Fruit fly (Drosophila melanogaster) whole organism, embryonic: Measurements from ENCODE around the gene AstA-R1.
A peak's percentile ranks its signal among the peaks of the same experiment; 100 is the strongest.

ENCODE experiments used
- ATbp ChIP-seq: fragments of 200-800 bp; sonication (Bioruptor generic); optimal IDR thresholded peaks from 2 replicates; lab custom pipeline; 2017; ENCODE audit warnings: missing biosample characterization, mild to moderate bottlenecking, missing genetic modification characterization, missing genetic modification reagents
- Atf-2 ChIP-seq: fragments of 200-800 bp; sonication (Bioruptor generic); optimal IDR thresholded peaks from 2 replicates; lab custom pipeline; 2016; ENCODE audit warnings: missing biosample characterization, missing genetic modification characterization
- CG10366 ChIP-seq: fragments of 200-800 bp; sonication (Bioruptor generic); IDR thresholded peaks from 2 replicates; pipeline ENCODE4 v1.3.6; 2022; ENCODE audit warnings: missing biosample characterization, missing genetic modification characterization
- CG11696 ChIP-seq: fragments of 200-800 bp; sonication (Bioruptor generic); IDR thresholded peaks from 2 replicates; pipeline ENCODE4 v1.3.6; 2022; ENCODE audit warnings: missing biosample characterization, missing genetic modification characterization
- CG12659 ChIP-seq: fragments of 200-800 bp; sonication (Bioruptor generic); optimal IDR thresholded peaks from 3 replicates; lab custom pipeline; 2017; ENCODE audit warnings: mild to moderate bottlenecking, missing biosample characterization, missing genetic modification reagents, missing genetic modification characterization
- CG13123 ChIP-seq: fragments of 200-800 bp; sonication (Bioruptor generic); optimal IDR thresholded peaks from 2 replicates; lab custom pipeline; 2016; ENCODE audit warnings: missing biosample characterization, missing genetic modification characterization
- CG14441 ChIP-seq: fragments of 200-800 bp; sonication (Bioruptor generic); IDR thresholded peaks from 2 replicates; pipeline ENCODE4 v1.3.6; 2022; ENCODE audit warnings: missing biosample characterization, missing genetic modification characterization
- CG16863 ChIP-seq: fragments of 200-800 bp; sonication (Bioruptor generic); optimal IDR thresholded peaks from 3 replicates; lab custom pipeline; 2016; ENCODE audit warnings: missing biosample characterization, missing genetic modification characterization
- CG1792 ChIP-seq: fragments of 200-800 bp; sonication (Bioruptor generic); optimal IDR thresholded peaks from 2 replicates; lab custom pipeline; 2016; ENCODE audit warnings: missing biosample characterization, missing genetic modification characterization
- CG30403 ChIP-seq: fragments of 200-800 bp; sonication (Bioruptor generic); optimal IDR thresholded peaks from 3 replicates; lab custom pipeline; 2016; ENCODE audit warnings: missing biosample characterization, missing genetic modification characterization
- CG32532 ChIP-seq: fragments of 200-800 bp; sonication (Bioruptor generic); IDR thresholded peaks from 2 replicates; pipeline ENCODE4 v1.3.6; 2022; ENCODE audit warnings: missing biosample characterization, missing genetic modification characterization
- CG6813 ChIP-seq: fragments of 200-800 bp; sonication (Bioruptor generic); optimal IDR thresholded peaks from 2 replicates; lab custom pipeline; 2017; ENCODE audit warnings: missing biosample characterization, missing genetic modification characterization, mild to moderate bottlenecking, moderate library complexity, missing genetic modification reagents
- CG7786 ChIP-seq: fragments of 200-800 bp; sonication (Bioruptor generic); optimal IDR thresholded peaks from 2 replicates; lab custom pipeline; 2016; ENCODE audit warnings: missing biosample characterization, missing genetic modification characterization
- CG8290 ChIP-seq, 3 experiments: fragments of 200-800 bp; sonication (Bioruptor generic); optimal IDR thresholded peaks; 2 replicates each; lab custom pipeline; 2016 to 2019; ENCODE audit warnings: missing biosample characterization in 3 of 3, missing genetic modification characterization in 3 of 3, mild to moderate bottlenecking in 2 of 3, moderate library complexity in 1 of 3
- CG8944 ChIP-seq: fragments of 200-800 bp; sonication (Bioruptor generic); optimal IDR thresholded peaks from 3 replicates; lab custom pipeline; 2016; ENCODE audit warnings: missing biosample characterization, missing genetic modification characterization
- CG9609 ChIP-seq: fragments of 200-800 bp; sonication (Bioruptor generic); optimal IDR thresholded peaks from 3 replicates; lab custom pipeline; 2016; ENCODE audit warnings: missing biosample characterization, missing genetic modification characterization
- CG9797 ChIP-seq: fragments of 200-800 bp; sonication (Bioruptor generic); optimal IDR thresholded peaks from 3 replicates; lab custom pipeline; 2018; ENCODE audit warnings: missing biosample characterization, mild to moderate bottlenecking, missing genetic modification characterization
- CG9932 ChIP-seq: fragments of 200-800 bp; sonication (Bioruptor generic); IDR thresholded peaks from 2 replicates; pipeline ENCODE4 v1.3.6; 2022; ENCODE audit warnings: missing biosample characterization, missing genetic modification characterization
- Chrac-16 ChIP-seq: fragments of 200-800 bp; sonication (Bioruptor generic); optimal IDR thresholded peaks from 3 replicates; lab custom pipeline; 2016; ENCODE audit warnings: missing biosample characterization, missing genetic modification characterization
- D ChIP-seq, 2 experiments: fragments of 200-800 bp in 1 of 2; fragments of >200 bp in 1 of 2; sonication (Bioruptor generic) in 1 of 2; optimal IDR thresholded peaks; 2 replicates in 1 of 2; 3 replicates in 1 of 2; lab custom pipeline; 2017; ENCODE audit warnings: mild to moderate bottlenecking in 1 of 2, missing biosample characterization in 1 of 2, missing genetic modification characterization in 1 of 2, missing genetic modification reagents in 1 of 2
- ERR ChIP-seq: fragments of 200-800 bp; sonication (Bioruptor generic); optimal IDR thresholded peaks from 2 replicates; lab custom pipeline; 2016; ENCODE audit warnings: missing biosample characterization, missing genetic modification characterization
- GATAe ChIP-seq: fragments of 200-800 bp; sonication (Bioruptor generic); conservative IDR thresholded peaks from 2 replicates; pipeline ENCODE4 v1.3.6; 2022; ENCODE audit warnings: missing biosample characterization, missing genetic modification characterization
- HHEX ChIP-seq: fragments of 200-800 bp; sonication (Bioruptor generic); optimal IDR thresholded peaks from 3 replicates; lab custom pipeline; 2017; ENCODE audit warnings: missing biosample characterization, mild to moderate bottlenecking, missing genetic modification characterization, missing genetic modification reagents
- MBD-R2 ChIP-seq: fragments of 200-800 bp; sonication (Bioruptor generic); IDR thresholded peaks from 2 replicates; pipeline ENCODE4 v1.3.6; 2022; ENCODE audit warnings: missing biosample characterization, missing genetic modification characterization
- MESR4 ChIP-seq: fragments of 200-800 bp; sonication (Bioruptor generic); optimal IDR thresholded peaks from 2 replicates; lab custom pipeline; 2018; ENCODE audit warnings: missing biosample characterization, mild to moderate bottlenecking, missing genetic modification characterization, moderate library complexity
- NK7.1 ChIP-seq: fragments of 200-800 bp; sonication (Bioruptor generic); optimal IDR thresholded peaks from 3 replicates; lab custom pipeline; 2016; ENCODE audit warnings: missing biosample characterization, missing genetic modification characterization
- Optix ChIP-seq: fragments of 200-800 bp; sonication (Bioruptor generic); IDR thresholded peaks from 3 replicates; pipeline ENCODE4 v1.3.6; 2022; ENCODE audit warnings: missing biosample characterization, missing genetic modification characterization
- Ptx1 ChIP-seq: fragments of 200-800 bp; sonication (Bioruptor generic); IDR thresholded peaks from 2 replicates; pipeline ENCODE4 v1.3.6; 2022; ENCODE audit warnings: missing biosample characterization, missing genetic modification characterization
- Xbp1 ChIP-seq: fragments of 200-800 bp; sonication (Bioruptor generic); optimal IDR thresholded peaks from 3 replicates; lab custom pipeline; 2016; ENCODE audit warnings: missing biosample characterization, mild to moderate bottlenecking, missing genetic modification characterization
- ase ChIP-seq: fragments of 200-800 bp; sonication (Bioruptor generic); IDR thresholded peaks from 3 replicates; pipeline ENCODE4 v1.3.6; 2022; ENCODE audit warnings: missing biosample characterization, missing genetic modification characterization
- bsh ChIP-seq, 2 experiments: fragments of 200-800 bp; sonication (Bioruptor generic); optimal IDR thresholded peaks; 2 replicates each; lab custom pipeline; 2017 to 2018; ENCODE audit warnings: mild to moderate bottlenecking in 2 of 2, missing biosample characterization in 2 of 2, missing genetic modification characterization in 2 of 2, moderate library complexity in 1 of 2
- chif ChIP-seq, 2 experiments: fragments of 200-800 bp; sonication (Bioruptor generic); optimal IDR thresholded peaks; 3 replicates each; lab custom pipeline; 2016; ENCODE audit warnings: missing biosample characterization in 2 of 2, missing genetic modification characterization in 2 of 2
- chn ChIP-seq: fragments of 200-800 bp; sonication (Bioruptor generic); optimal IDR thresholded peaks from 2 replicates; lab custom pipeline; 2016; ENCODE audit warnings: missing biosample characterization, missing genetic modification characterization
- ci ChIP-seq: fragments of 200-800 bp; sonication (Bioruptor generic); IDR thresholded peaks from 3 replicates; pipeline ENCODE4 v1.3.6; 2022; ENCODE audit warnings: missing biosample characterization, missing genetic modification characterization
- fu2 ChIP-seq: fragments of 200-800 bp; sonication (Bioruptor generic); optimal IDR thresholded peaks from 2 replicates; lab custom pipeline; 2016; ENCODE audit warnings: missing biosample characterization, missing genetic modification characterization
- gcm2 ChIP-seq: fragments of 200-800 bp; sonication (Bioruptor generic); optimal IDR thresholded peaks from 2 replicates; lab custom pipeline; 2016; ENCODE audit warnings: missing biosample characterization, missing genetic modification characterization
- gem ChIP-seq: fragments of 200-800 bp; sonication (Bioruptor generic); optimal IDR thresholded peaks from 2 replicates; lab custom pipeline; 2019; ENCODE audit warnings: missing biosample characterization, mild to moderate bottlenecking, missing genetic modification characterization, moderate library complexity
- grau ChIP-seq: fragments of 200-800 bp; optimal IDR thresholded peaks from 3 replicates; lab custom pipeline; 2019; ENCODE audit warnings: missing biosample characterization, mild to moderate bottlenecking, missing genetic modification characterization, moderate library complexity
- gro ChIP-seq: fragments of 200-800 bp; sonication (Bioruptor generic); optimal IDR thresholded peaks from 2 replicates; lab custom pipeline; 2016; ENCODE audit warnings: missing biosample characterization, missing genetic modification characterization
- hbn ChIP-seq: fragments of 200-800 bp; sonication (Bioruptor generic); IDR thresholded peaks from 2 replicates; pipeline ENCODE4 v1.3.6; 2022; ENCODE audit warnings: missing biosample characterization, missing genetic modification characterization; ENCODE audit not compliant: partially characterized antibody
- her ChIP-seq: fragments of 200-800 bp; sonication (Bioruptor generic); optimal IDR thresholded peaks from 2 replicates; lab custom pipeline; 2016; ENCODE audit warnings: missing biosample characterization, missing genetic modification characterization
- prd ChIP-seq, 3 experiments: fragments of >200 bp in 2 of 3; fragments of 200-800 bp in 1 of 3; sonication (Bioruptor generic) in 1 of 3; optimal IDR thresholded peaks in 2 of 3; IDR thresholded peaks in 1 of 3; 2 replicates in 2 of 3; 3 replicates in 1 of 3; pipeline versions ENCODE4 v1.3.6 to Lab custom; 2017 to 2022; ENCODE audit warnings: missing biosample characterization in 1 of 3, missing genetic modification characterization in 1 of 3
- pum ChIP-seq: fragments of 200-800 bp; sonication (Bioruptor generic); optimal IDR thresholded peaks from 2 replicates; lab custom pipeline; 2016; ENCODE audit warnings: missing biosample characterization, missing genetic modification characterization
- repo ChIP-seq: fragments of 200-800 bp; sonication (Bioruptor generic); optimal IDR thresholded peaks from 2 replicates; lab custom pipeline; 2016; ENCODE audit warnings: missing biosample characterization, missing genetic modification characterization
- sens ChIP-seq: fragments of 200-800 bp; sonication (Bioruptor generic); peaks from one replicate; lab custom pipeline; 2016; ENCODE audit warnings: missing biosample characterization, missing genetic modification characterization
- seq ChIP-seq: fragments of 200-800 bp; sonication (Bioruptor generic); IDR thresholded peaks from 2 replicates; pipeline ENCODE4 v1.3.6; 2022; ENCODE audit warnings: missing biosample characterization, missing genetic modification characterization
- shn ChIP-seq: fragments of 200-800 bp; sonication (Bioruptor generic); optimal IDR thresholded peaks from 3 replicates; lab custom pipeline; 2016; ENCODE audit warnings: missing biosample characterization, missing genetic modification characterization
- slbo ChIP-seq: fragments of 200-800 bp; sonication (Bioruptor generic); IDR thresholded peaks from 2 replicates; pipeline ENCODE4 v1.3.6; 2022; ENCODE audit warnings: missing biosample characterization, missing genetic modification characterization
- ssp ChIP-seq: fragments of 200-800 bp; sonication (Bioruptor generic); IDR thresholded peaks from 2 replicates; pipeline ENCODE4 v1.3.6; 2022; ENCODE audit warnings: missing biosample characterization, missing genetic modification characterization
- tio ChIP-seq: fragments of 200-800 bp; sonication (Bioruptor generic); optimal IDR thresholded peaks from 2 replicates; lab custom pipeline; 2017; ENCODE audit warnings: missing biosample characterization, missing genetic modification characterization, inconsistent platforms

The AstA-R1 gene

dm6 chrX:3538775-3539174 is 35.6 kb upstream of the AstA-R1 start (continued):
- no peak for TF ChIP-seq prd (optimal IDR thresholded peaks at IDR 0.05; lab: Kevin White, UChicago)
- TF ChIP-seq prd (GFP tag; IDR thresholded peaks at IDR 0.05; lab: Robert Waterston, UW), result peak; percentile 55; the same call in 1 of the 3 replicates
- TF ChIP-seq Atf-2, result no peak
- peak; percentile 47 for TF ChIP-seq fu2 (GFP tag; lab: Kevin White, UChicago)
- TF ChIP-seq ci (GFP tag; lab: Robert Waterston, UW), result 0 out of 3 replicates have a peak, but pooled peaks have one; percentile 21
- TF ChIP-seq CG8290 (GFP tag; optimal IDR thresholded peaks at IDR 0.05; lab: Kevin White, UChicago), result no peak
- no peak for TF ChIP-seq CG8290 (tag; optimal IDR thresholded peaks at IDR 0.05; lab: Kevin White, UChicago)
- TF ChIP-seq hbn (GFP tag; lab: Robert Waterston, UW), result no peak
- TF ChIP-seq CG9932 (GFP tag; lab: Robert Waterston, UW), result peak; percentile 36
- TF ChIP-seq gem (tag; lab: Kevin White, UChicago), result peak; percentile 42
- 0 out of 2 replicates have a peak, but pooled peaks have one; percentile 16 for TF ChIP-seq seq (GFP tag; lab: Robert Waterston, UW)
- TF ChIP-seq CG8944, result peak; percentile 37
- peak; percentile 50 for TF ChIP-seq chn (GFP tag; lab: Kevin White, UChicago)
- no peak for TF ChIP-seq CG6813 (GFP tag; lab: Kevin White, UChicago)
- peak; percentile 33; the same call in 1 of the 2 replicates for TF ChIP-seq ssp
- TF ChIP-seq sens, result peak; percentile 85
- peak; percentile 39; the same call in 1 of the 2 replicates for TF ChIP-seq CG32532 (GFP tag; lab: Robert Waterston, UW)
- peak; percentile 48 for TF ChIP-seq Xbp1 (GFP tag; lab: Kevin White, UChicago)
- peak; percentile 43 for TF ChIP-seq CG30403 (GFP tag; lab: Kevin White, UChicago)
- 0 out of 3 replicates have a peak, but pooled peaks have one; percentile 26 for TF ChIP-seq ase (GFP tag; lab: Robert Waterston, UW)
- TF ChIP-seq ATbp (GFP tag; lab: Kevin White, UChicago), result no peak
- TF ChIP-seq CG9609 (GFP tag; lab: Kevin White, UChicago), result peak; percentile 32
- TF ChIP-seq shn (GFP tag; lab: Kevin White, UChicago), result peak; percentile 33
- no peak for TF ChIP-seq CG9797 (GFP tag; lab: Kevin White, UChicago)
- TF ChIP-seq slbo, result peak; percentile 61
- TF ChIP-seq NK7.1 (GFP tag; lab: Kevin White, UChicago), result no peak
- TF ChIP-seq CG11696 (GFP tag; lab: Robert Waterston, UW), result no peak
- TF ChIP-seq tio, result peak; percentile 14
- TF ChIP-seq CG1792 (GFP tag; lab: Kevin White, UChicago), result peak; percentile 17
- peak; percentile 58 for TF ChIP-seq gro (GFP tag; lab: Kevin White, UChicago)
- no peak for TF ChIP-seq MESR4 (GFP tag; lab: Kevin White, UChicago)
- TF ChIP-seq CG7786 (GFP tag; lab: Kevin White, UChicago), result peak; percentile 29
- peak; percentile 35; the same call in 1 of the 2 replicates for TF ChIP-seq CG14441 (GFP tag; lab: Robert Waterston, UW)
- peak; percentile 19 for TF ChIP-seq Chrac-16 (GFP tag; lab: Kevin White, UChicago)
- TF ChIP-seq pum, result peak; percentile 19
- peak; percentile 26; the same call in 1 of the 3 replicates for TF ChIP-seq Optix (GFP tag; lab: Robert Waterston, UW)
- TF ChIP-seq repo (GFP tag; lab: Kevin White, UChicago), result no peak
- TF ChIP-seq GATAe (GFP tag; lab: Robert Waterston, UW), result no peak
- TF ChIP-seq Ptx1 (GFP tag; lab: Robert Waterston, UW), result peak; percentile 60
- no peak for TF ChIP-seq D (optimal IDR thresholded peaks at IDR 0.05; lab: Kevin White, UChicago)
- no peak for TF ChIP-seq D (GFP tag; optimal IDR thresholded peaks at IDR 0.05; lab: Kevin White, UChicago)
- peak; percentile 1 for TF ChIP-seq her (GFP tag; lab: Kevin White, UChicago)
- no peak for TF ChIP-seq HHEX (GFP tag; lab: Kevin White, UChicago)
- TF ChIP-seq gcm2 (GFP tag; lab: Kevin White, UChicago), result peak; percentile 9
- TF ChIP-seq bsh (GFP tag; optimal IDR thresholded peaks at IDR 0.05; lab: Kevin White, UChicago), result peak in 1 of 2 experiments; percentile 13
- peak; percentile 50 for TF ChIP-seq CG10366 (GFP tag; lab: Robert Waterston, UW)
- peak; percentile 6 for TF ChIP-seq CG13123 (GFP tag; lab: Kevin White, UChicago)
- TF ChIP-seq grau (tag; lab: Kevin White, UChicago), result peak; percentile 20
- peak; percentile 16 for TF ChIP-seq CG12659 (GFP tag; lab: Kevin White, UChicago)
- TF ChIP-seq CG16863, result peak; percentile 60
- TF ChIP-seq ERR, result no peak
- no peak for TF ChIP-seq MBD-R2
- TF ChIP-seq chif (GFP tag; optimal IDR thresholded peaks at IDR 0.05; lab: Kevin White, UChicago), result peak; percentile 29 to 43
